Worm (Caenorhabditis elegans) whole organism, L4 larva: ENCODE results near the gene F44A6.5.

Experiments
- D1046.2 ChIP-seq: fragments of 200-800 bp; sonication (Bioruptor generic); IDR thresholded peaks from 2 replicates; pipeline ENCODE4 v1.3.6; 2022; ENCODE audit warnings: missing genetic modification characterization, missing compliant biosample characterization
- T20F7.1 ChIP-seq: fragments of 200-800 bp; sonication (Bioruptor generic); optimal IDR thresholded peaks from 2 replicates; lab custom pipeline; 2018; ENCODE audit warnings: mild to moderate bottlenecking, missing genetic modification characterization, missing compliant biosample characterization
- T26A8.4 ChIP-seq: fragments of 200-800 bp; sonication (Bioruptor generic); IDR thresholded peaks from 2 replicates; pipeline ENCODE4 v1.3.6; 2022; ENCODE audit warnings: missing genetic modification characterization, missing compliant biosample characterization
- Y48G9A.11 ChIP-seq: fragments of 200-800 bp; sonication (Bioruptor generic); IDR thresholded peaks from 2 replicates; pipeline ENCODE4 v1.3.6; 2022; ENCODE audit warnings: missing genetic modification reagents, missing genetic modification characterization, missing compliant biosample characterization
- Y5F2A.4 ChIP-seq: fragments of 200-800 bp; sonication (Bioruptor generic); optimal IDR thresholded peaks from 2 replicates; lab custom pipeline; 2018; ENCODE audit warnings: mild to moderate bottlenecking, missing genetic modification characterization, missing compliant biosample characterization
- aha-1 ChIP-seq: fragments of 150-350 bp; peaks from one replicate; lab custom pipeline; 2014; ENCODE audit warnings: missing biosample characterization, missing genetic modification characterization
- attf-4 ChIP-seq: sonication (generic microtip); optimal IDR thresholded peaks from 3 replicates; lab custom pipeline; 2017; ENCODE audit warnings: missing biosample characterization, missing genetic modification characterization
- ceh-28 ChIP-seq: fragments of 150-350 bp; optimal IDR thresholded peaks from 2 replicates; lab custom pipeline; 2014; ENCODE audit warnings: missing biosample characterization, missing genetic modification reagents, missing genetic modification characterization
- ceh-62 ChIP-seq: sonication (generic microtip); optimal IDR thresholded peaks from 2 replicates; lab custom pipeline; 2017; ENCODE audit warnings: missing biosample characterization, missing genetic modification characterization
- ceh-82 ChIP-seq: sonication (generic microtip); optimal IDR thresholded peaks from 2 replicates; lab custom pipeline; 2017; ENCODE audit warnings: missing biosample characterization, missing genetic modification characterization
- ces-1 ChIP-seq: fragments of 150-350 bp; sonication (generic microtip); optimal IDR thresholded peaks from 4 replicates; lab custom pipeline; 2014; ENCODE audit warnings: missing biosample characterization, missing genetic modification reagents, missing genetic modification characterization
- ctbp-1 ChIP-seq: fragments of 200-800 bp; sonication (Bioruptor generic); IDR thresholded peaks from 2 replicates; pipeline ENCODE4 v1.3.6; 2022; ENCODE audit warnings: missing genetic modification reagents, missing genetic modification characterization, missing compliant biosample characterization
- daf-16 ChIP-seq, 3 experiments: sonication (generic microtip); optimal IDR thresholded peaks; 2 replicates each; lab custom pipeline; 2016 to 2017; ENCODE audit warnings: missing genetic modification characterization in 3 of 3, missing genetic modification reagents in 3 of 3, mild to moderate bottlenecking in 2 of 3, missing compliant biosample characterization in 2 of 3, missing biosample characterization in 1 of 3, moderate library complexity in 1 of 3
- dmd-8 ChIP-seq: fragments of 200-800 bp; sonication (Bioruptor generic); IDR thresholded peaks from 2 replicates; pipeline ENCODE4 v1.3.6; 2022; ENCODE audit warnings: missing genetic modification characterization, missing compliant biosample characterization
- dpl-1 ChIP-seq: fragments of 150-350 bp; optimal IDR thresholded peaks from 2 replicates; lab custom pipeline; 2014; ENCODE audit warnings: missing biosample characterization, missing genetic modification reagents, missing genetic modification characterization
- duxl-1 ChIP-seq: sonication (generic microtip); optimal IDR thresholded peaks from 2 replicates; lab custom pipeline; 2016; ENCODE audit warnings: mild to moderate bottlenecking, missing genetic modification characterization, moderate library complexity, missing compliant biosample characterization; ENCODE audit not compliant: poor library complexity
- dve-1 ChIP-seq: sonication (generic microtip); optimal IDR thresholded peaks from 2 replicates; lab custom pipeline; 2017; ENCODE audit warnings: antibody characterized with exemption, mild to moderate bottlenecking, missing genetic modification characterization, missing compliant biosample characterization; ENCODE audit not compliant: insufficient read depth
- hmg-1.1 ChIP-seq: fragments of 200-800 bp; sonication (Bioruptor generic); IDR thresholded peaks from 2 replicates; pipeline ENCODE4 v1.3.6; 2022; ENCODE audit warnings: missing genetic modification reagents, missing genetic modification characterization, missing compliant biosample characterization
- lin-1 ChIP-seq: fragments of 200-800 bp; sonication (Bioruptor generic); IDR thresholded peaks from 2 replicates; pipeline ENCODE4 v1.3.6; 2022; ENCODE audit warnings: missing genetic modification reagents, missing genetic modification characterization, missing compliant biosample characterization
- lin-13 ChIP-seq: fragments of 150-350 bp; optimal IDR thresholded peaks from 2 replicates; lab custom pipeline; 2014; ENCODE audit warnings: missing biosample characterization, missing genetic modification reagents, missing genetic modification characterization
- lin-38 ChIP-seq: fragments of 200-800 bp; sonication (Bioruptor generic); IDR thresholded peaks from 2 replicates; pipeline ENCODE4 v1.3.6; 2022; ENCODE audit warnings: missing genetic modification reagents, missing genetic modification characterization, missing compliant biosample characterization
- lin-39 ChIP-seq: fragments of 150-350 bp; optimal IDR thresholded peaks from 2 replicates; lab custom pipeline; 2014; ENCODE audit warnings: missing biosample characterization, missing genetic modification reagents, missing genetic modification characterization
- lir-3 ChIP-seq: sonication (generic microtip); optimal IDR thresholded peaks from 2 replicates; lab custom pipeline; 2016; ENCODE audit warnings: mild to moderate bottlenecking, missing genetic modification characterization, missing compliant biosample characterization
- lsy-2 ChIP-seq, 2 experiments: fragments of 150-350 bp in 1 of 2; sonication (generic microtip) in 1 of 2; optimal IDR thresholded peaks; 2 replicates each; lab custom pipeline; 2014 to 2017; ENCODE audit warnings: missing biosample characterization in 2 of 2, missing genetic modification characterization in 2 of 2
- madf-5 ChIP-seq, 2 experiments: fragments of 200-800 bp; sonication (Bioruptor generic); IDR thresholded peaks; 2 replicates each; pipeline ENCODE4 v1.3.6; 2022; ENCODE audit warnings: missing compliant biosample characterization in 2 of 2, missing genetic modification characterization in 2 of 2
- mdt-29 ChIP-seq: fragments of 200-800 bp; sonication (Bioruptor generic); IDR thresholded peaks from 2 replicates; pipeline ENCODE4 v1.3.6; 2022; ENCODE audit warnings: missing genetic modification reagents, missing genetic modification characterization, missing compliant biosample characterization
- mxl-3 ChIP-seq: fragments of 200-800 bp; sonication (Bioruptor generic); optimal IDR thresholded peaks from 2 replicates; lab custom pipeline; 2018; ENCODE audit warnings: mild to moderate bottlenecking, missing genetic modification characterization, missing compliant biosample characterization
- nhr-10 ChIP-seq: fragments of 150-350 bp; optimal IDR thresholded peaks from 2 replicates; lab custom pipeline; 2014; ENCODE audit warnings: missing biosample characterization, missing genetic modification characterization
- nhr-11 ChIP-seq: fragments of 150-350 bp; optimal IDR thresholded peaks from 2 replicates; lab custom pipeline; 2014; ENCODE audit warnings: missing biosample characterization, missing genetic modification characterization
- nhr-28 ChIP-seq: fragments of 150-350 bp; optimal IDR thresholded peaks from 2 replicates; lab custom pipeline; 2014; ENCODE audit warnings: missing biosample characterization, missing genetic modification characterization
- nhr-41 ChIP-seq: fragments of 200-800 bp; sonication (Bioruptor generic); IDR thresholded peaks from 2 replicates; pipeline ENCODE4 v1.3.6; 2022; ENCODE audit warnings: missing genetic modification reagents, missing genetic modification characterization, missing compliant biosample characterization
- nhr-42 ChIP-seq: fragments of 200-800 bp; sonication (Bioruptor generic); IDR thresholded peaks from 2 replicates; pipeline ENCODE4 v1.3.6; 2022; ENCODE audit warnings: missing genetic modification characterization, missing compliant biosample characterization
- nhr-6 ChIP-seq: fragments of 150-350 bp; optimal IDR thresholded peaks from 2 replicates; lab custom pipeline; 2014; ENCODE audit warnings: missing biosample characterization, missing genetic modification characterization
- nhr-77 ChIP-seq: fragments of 150-350 bp; optimal IDR thresholded peaks from 2 replicates; lab custom pipeline; 2014; ENCODE audit warnings: missing biosample characterization, missing genetic modification characterization
- pqm-1 ChIP-seq: sonication (generic microtip); optimal IDR thresholded peaks from 2 replicates; lab custom pipeline; 2017; ENCODE audit warnings: missing biosample characterization, missing genetic modification characterization
- rbr-2 ChIP-seq: sonication (generic microtip); optimal IDR thresholded peaks from 2 replicates; lab custom pipeline; 2016; ENCODE audit warnings: missing genotype, missing genetic modification characterization, missing compliant biosample characterization
- tra-1 ChIP-seq: fragments of 200-800 bp; sonication (Bioruptor generic); IDR thresholded peaks from 2 replicates; pipeline ENCODE4 v1.3.6; 2022; ENCODE audit warnings: missing genetic modification reagents, missing genetic modification characterization, missing compliant biosample characterization
- unc-130 ChIP-seq: sonication (generic microtip); optimal IDR thresholded peaks from 2 replicates; lab custom pipeline; 2016; ENCODE audit warnings: missing genetic modification reagents, missing genetic modification characterization, missing compliant biosample characterization
- unc-62 ChIP-seq, 3 experiments: fragments of 150-350 bp in 1 of 3; sonication (generic microtip); optimal IDR thresholded peaks in 2 of 3; peaks in 1 of 3; 1 replicate in 1 of 3; 2 replicates in 2 of 3; lab custom pipeline; 2014 to 2017; ENCODE audit warnings: missing biosample characterization in 3 of 3, missing genetic modification characterization in 3 of 3, missing genetic modification reagents in 3 of 3, missing genotype in 1 of 3
- zag-1 ChIP-seq: fragments of 150-350 bp; optimal IDR thresholded peaks from 2 replicates; lab custom pipeline; 2014; ENCODE audit warnings: missing biosample characterization, missing genetic modification characterization
- zfp-2 ChIP-seq: sonication (generic microtip); optimal IDR thresholded peaks from 2 replicates; lab custom pipeline; 2016; ENCODE audit warnings: mild to moderate bottlenecking, missing genetic modification characterization, missing compliant biosample characterization
- ztf-11 ChIP-seq: fragments of 150-350 bp; optimal IDR thresholded peaks from 2 replicates; lab custom pipeline; 2014; ENCODE audit warnings: missing biosample characterization, missing genetic modification characterization
- ztf-7 ChIP-seq: fragments of 150-350 bp; optimal IDR thresholded peaks from 2 replicates; lab custom pipeline; 2014; ENCODE audit warnings: missing biosample characterization, missing genetic modification characterization

Gene F44A6.5

ce11 chrX:10228094-10228746, 9.5 kb upstream of the F44A6.5 start, which contains the start of gene C14H10.3:
TSS of gene C14H10.3 (minus strand) at chrX:10228137.
- no peak for TF ChIP-seq nhr-42 (GFP tag; lab: Robert Waterston, UW)
- TF ChIP-seq mdt-29 (GFP tag; lab: Robert Waterston, UW): no peak
- no peak for TF ChIP-seq ces-1 (GFP tag; lab: Kevin White, UChicago)
- no peak for TF ChIP-seq lin-39 (tag; lab: Kevin White, UChicago)
- TF ChIP-seq ceh-28 (tag; lab: Kevin White, UChicago): no peak
- TF ChIP-seq lin-13 (GFP tag; lab: Kevin White, UChicago): no peak
- TF ChIP-seq T20F7.1 (GFP tag; lab: Kevin White, UChicago): no peak
- TF ChIP-seq unc-62 (GFP tag; optimal IDR thresholded peaks at IDR 0.05 in 1 of 2; lab: Kevin White, UChicago): peak in 1 of 2 experiments; percentile 28
- no peak for TF ChIP-seq unc-62 (tag; optimal IDR thresholded peaks at IDR 0.05; lab: Kevin White, UChicago)
- TF ChIP-seq attf-4: no peak
- TF ChIP-seq pqm-1 (tag; lab: Kevin White, UChicago): no peak
- no peak for TF ChIP-seq ceh-62 (tag; lab: Kevin White, UChicago)
- no peak for TF ChIP-seq hmg-1.1 (GFP tag; lab: Robert Waterston, UW)
- no peak for TF ChIP-seq madf-5 (GFP tag; IDR thresholded peaks at IDR 0.05; lab: Robert Waterston, UW)
- no peak for TF ChIP-seq rbr-2 (tag; lab: Kevin White, UChicago)
- peak; percentile 24 for TF ChIP-seq nhr-28
- TF ChIP-seq unc-130 (GFP tag; lab: Kevin White, UChicago): no peak
- TF ChIP-seq aha-1 (tag; lab: Kevin White, UChicago): peak; percentile 83
- TF ChIP-seq lin-1 (GFP tag; lab: Robert Waterston, UW): no peak
- TF ChIP-seq ztf-7 (tag; lab: Kevin White, UChicago): no peak
- TF ChIP-seq tra-1 (GFP tag; lab: Robert Waterston, UW): no peak
- TF ChIP-seq zfp-2 (tag; lab: Kevin White, UChicago): no peak
- TF ChIP-seq mxl-3 (GFP tag; lab: Kevin White, UChicago): no peak
- TF ChIP-seq T26A8.4 (GFP tag; lab: Robert Waterston, UW): no peak
- no peak for TF ChIP-seq Y5F2A.4 (GFP tag; lab: Kevin White, UChicago)
- TF ChIP-seq daf-16 (GFP tag; optimal IDR thresholded peaks at IDR 0.05; lab: Kevin White, UChicago): no peak
- peak; percentile 65 for TF ChIP-seq daf-16 (tag; optimal IDR thresholded peaks at IDR 0.05; lab: Kevin White, UChicago)
- no peak for TF ChIP-seq lsy-2 (tag; optimal IDR thresholded peaks at IDR 0.05; lab: Kevin White, UChicago)
- no peak for TF ChIP-seq nhr-10 (tag; lab: Kevin White, UChicago)
- TF ChIP-seq nhr-11 (tag; lab: Kevin White, UChicago): no peak
- TF ChIP-seq lir-3: no peak
- TF ChIP-seq ctbp-1: no peak
- no peak for TF ChIP-seq dpl-1 (GFP tag; lab: Kevin White, UChicago)
- TF ChIP-seq dve-1 (tag; lab: Kevin White, UChicago): peak; percentile 13
- TF ChIP-seq ztf-11: no peak
- TF ChIP-seq duxl-1: no peak
- TF ChIP-seq nhr-6 (tag; lab: Kevin White, UChicago): no peak
- no peak for TF ChIP-seq dmd-8 (GFP tag; lab: Robert Waterston, UW)
- TF ChIP-seq lin-38 (GFP tag; lab: Robert Waterston, UW): no peak
- TF ChIP-seq ceh-82 (tag; lab: Kevin White, UChicago): no peak
- no peak for TF ChIP-seq nhr-77 (tag; lab: Kevin White, UChicago)

- TF ChIP-seq D1046.2 (GFP tag; lab: Robert Waterston, UW): no peak
- no peak for TF ChIP-seq nhr-28
- no peak for TF ChIP-seq nhr-41
- no peak for TF ChIP-seq Y48G9A.11
- no peak for TF ChIP-seq zag-1 (tag; lab: Kevin White, UChicago)
- TF ChIP-seq, all 104 proteins: peak for 0
Observed at ce11 chrX:10227217-10227616, 8.5 kb upstream of the F44A6.5 start.
